Worm (Caenorhabditis elegans): Measurements from ENCODE around the gene Y45F10D.15.
A peak's percentile ranks its signal among the peaks of the same experiment; 100 is the strongest.

The Y45F10D.15 gene

DNA sequence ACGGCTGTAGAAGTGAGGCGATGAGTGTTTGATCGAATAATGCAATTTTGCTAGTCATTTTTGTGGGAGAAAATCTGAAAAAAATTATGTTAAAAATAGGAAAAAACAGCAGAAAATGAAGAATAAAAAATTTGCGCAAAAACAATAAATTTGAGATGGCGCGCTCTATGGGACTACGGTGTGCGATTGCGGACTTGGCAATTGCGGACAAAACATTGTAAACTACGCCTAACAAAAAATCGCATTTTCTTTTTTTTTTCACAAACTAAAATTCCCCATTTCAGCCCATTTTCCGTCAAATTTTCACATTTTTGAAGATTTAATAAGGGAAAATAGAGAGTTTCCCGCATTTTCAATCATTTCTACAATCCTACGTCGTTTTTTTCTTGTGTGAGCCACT lies 32.1 kb downstream of the Y45F10D.15 start, which contains the start of the genes sas-6 and Y45F10D.7 (continued):
- TF ChIP-seq nhr-28 (tag; optimal IDR thresholded peaks at IDR 0.05) (peak; percentile 7), ceh-28 (tag; optimal IDR thresholded peaks at IDR 0.05) (no peak), unc-39 (tag; optimal IDR thresholded peaks at IDR 0.05) (no peak), pqm-1 (tag; optimal IDR thresholded peaks at IDR 0.05) (no peak), skn-1 (tag; optimal IDR thresholded peaks at IDR 0.05) (no peak), nhr-10 (tag; optimal IDR thresholded peaks at IDR 0.05) (no peak), lin-15B (tag; optimal IDR thresholded peaks at IDR 0.05) (no peak), aha-1 (tag) (peak; percentile 96), dmd-8 (GFP tag; IDR thresholded peaks at IDR 0.05) (no peak), zfp-2 (tag; optimal IDR thresholded peaks at IDR 0.05) (no peak), arid-1 (GFP tag; conservative IDR thresholded peaks at IDR 0.05) (no peak), mdl-1 (tag; optimal IDR thresholded peaks at IDR 0.05) (no peak), ztf-7 (tag; optimal IDR thresholded peaks at IDR 0.05) (peak; percentile 17), madf-9 (GFP tag; conservative IDR thresholded peaks at IDR 0.05) (no peak), lin-13 (GFP tag; optimal IDR thresholded peaks at IDR 0.05) (peak; percentile 61), egl-27 (tag; optimal IDR thresholded peaks at IDR 0.05) (no peak), unc-130 (GFP tag; optimal IDR thresholded peaks at IDR 0.05) (peak; percentile 44), T20F7.1 (GFP tag; optimal IDR thresholded peaks at IDR 0.05) (peak; percentile 44), nhr-25 (tag; optimal IDR thresholded peaks at IDR 0.05; ENCODE audit: borderline replicate concordance, insufficient read depth) (no peak), lin-29 (GFP tag; IDR thresholded peaks at IDR 0.05) (no peak), lsy-2 (tag; optimal IDR thresholded peaks at IDR 0.05) (peak; percentile 92 to 99), gei-8 (GFP tag; optimal IDR thresholded peaks at IDR 0.05) (no peak), F10B5.3 (tag; optimal IDR thresholded peaks at IDR 0.05) (no peak), lir-3 (tag; optimal IDR thresholded peaks at IDR 0.05) (no peak), mdt-29 (GFP tag; IDR thresholded peaks at IDR 0.05) (no peak), zip-11 (GFP tag; IDR thresholded peaks at IDR 0.05) (no peak), hlh-11 (tag; optimal IDR thresholded peaks at IDR 0.05) (no peak), dmd-9 (GFP tag; IDR thresholded peaks at IDR 0.05) (no peak), zfp-3 (GFP tag; conservative IDR thresholded peaks at IDR 0.05) (no peak), dve-1 (tag; optimal IDR thresholded peaks at IDR 0.05; ENCODE audit: insufficient read depth) (peak; percentile 25), pha-4 (GFP tag; IDR thresholded peaks at IDR 0.05) (no peak), pha-4 (tag; optimal IDR thresholded peaks at IDR 0.05) (no peak), nhr-76 (tag; optimal IDR thresholded peaks at IDR 0.05) (no peak), Y5F2A.4 (GFP tag; optimal IDR thresholded peaks at IDR 0.05) (no peak), hlh-30 (tag; optimal IDR thresholded peaks at IDR 0.05; ENCODE audit: insufficient read depth) (peak; percentile 72), attf-4 (tag; optimal IDR thresholded peaks at IDR 0.05) (no peak), mxl-3 (GFP tag; optimal IDR thresholded peaks at IDR 0.05) (no peak), D1046.2 (GFP tag; IDR thresholded peaks at IDR 0.05) (no peak), nhr-237 (tag; optimal IDR thresholded peaks at IDR 0.05) (no peak), F26F4.8 (GFP tag; conservative IDR thresholded peaks at IDR 0.05) (no peak), Y105C5A.15 (GFP tag; IDR thresholded peaks at IDR 0.05) (no peak), php-3 (GFP tag; IDR thresholded peaks at IDR 0.05) (no peak), fos-1 (tag; optimal IDR thresholded peaks at IDR 0.05) (no peak), spr-1 (tag; optimal IDR thresholded peaks at IDR 0.05) (no peak), ctbp-1 (GFP tag; IDR thresholded peaks at IDR 0.05) (no peak), lin-1 (GFP tag; IDR thresholded peaks at IDR 0.05) (no peak), mxl-2 (GFP tag; conservative IDR thresholded peaks at IDR 0.05) (no peak), Y48G9A.11 (GFP tag; IDR thresholded peaks at IDR 0.05) (no peak), nhr-41 (GFP tag; IDR thresholded peaks at IDR 0.05) (no peak), nhr-42 (GFP tag; IDR thresholded peaks at IDR 0.05) (no peak), ceh-32 (tag; optimal IDR thresholded peaks at IDR 0.05; ENCODE audit: poor library complexity) (no peak), nhr-102 (tag; optimal IDR thresholded peaks at IDR 0.05) (no peak), F49E8.2 (tag; optimal IDR thresholded peaks at IDR 0.05; ENCODE audit: borderline replicate concordance) (no peak)

Measured in whole organism, L4 larva.